Worm (Caenorhabditis elegans) whole organism, L4 larva: Measurements from ENCODE around the gene nhr-290.

Source experiments
- nhr-25 ChIP-seq: sonication (generic microtip); optimal IDR thresholded peaks from 2 replicates; lab custom pipeline; 2017; ENCODE audit warnings: missing genetic modification characterization, mild to moderate bottlenecking, missing compliant biosample characterization, antibody characterized with exemption, moderate library complexity, borderline replicate concordance; ENCODE audit not compliant: insufficient read depth
- nhr-42 ChIP-seq: fragments of 200-800 bp; sonication (Bioruptor generic); IDR thresholded peaks from 2 replicates; pipeline ENCODE4 v1.3.6; 2022; ENCODE audit warnings: missing genetic modification characterization, missing compliant biosample characterization
- skn-1 ChIP-seq: fragments of 150-350 bp; optimal IDR thresholded peaks from 2 replicates; lab custom pipeline; 2014; ENCODE audit warnings: missing biosample characterization, missing genetic modification characterization
- snpc-4 ChIP-seq: fragments of 150-350 bp; optimal IDR thresholded peaks from 2 replicates; lab custom pipeline; 2014; ENCODE audit warnings: missing biosample characterization, missing genetic modification characterization
- zip-2 ChIP-seq: fragments of 150-350 bp; optimal IDR thresholded peaks from 2 replicates; lab custom pipeline; 2014; ENCODE audit warnings: missing biosample characterization, missing genetic modification characterization

ce11 chrV:2600543-2600942 lies 26.6 kb downstream of the nhr-290 start:
- TF ChIP-seq nhr-42: peak; percentile 92
- no peak for TF ChIP-seq nhr-25
- no peak for TF ChIP-seq skn-1 (tag; lab: Kevin White, UChicago)
- TF ChIP-seq snpc-4 (tag; lab: Kevin White, UChicago): no peak
- TF ChIP-seq zip-2 (tag; lab: Kevin White, UChicago): no peak
